Worm (Caenorhabditis elegans): Measurements from ENCODE around the gene F58G1.8.

DNA sequence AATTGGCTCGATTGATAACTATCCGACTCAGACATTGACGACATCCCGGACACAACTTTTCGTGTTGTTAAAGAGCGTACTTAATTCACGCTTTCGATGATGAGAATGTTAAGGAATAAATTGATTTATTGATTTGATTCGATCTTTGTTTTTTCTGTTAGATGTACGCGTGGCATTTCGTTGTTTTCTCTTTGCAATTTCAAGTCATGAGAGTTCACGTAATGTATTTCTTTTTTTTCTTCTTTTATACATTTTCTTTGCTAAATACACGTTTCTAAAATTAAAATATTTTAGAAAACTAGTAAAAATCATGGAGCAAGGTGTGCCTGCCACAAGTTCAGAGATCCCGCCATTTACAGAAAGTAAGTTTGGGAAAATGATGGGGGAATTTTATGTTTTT lies 29.2 kb upstream of the F58G1.8 start, which contains the start of the genes Y38F1A.1 and Y38F1A.2:
- TF ChIP-seq nhr-12 (tag; optimal IDR thresholded peaks at IDR 0.05) (no peak), nhr-77 (tag; optimal IDR thresholded peaks at IDR 0.05) (no peak)
